Worm (Caenorhabditis elegans) whole organism, mixed stage, embryonic: ENCODE data around the gene sdz-37.

Experiments used
- M03D4.4 ChIP-seq: sonication (generic microtip); optimal IDR thresholded peaks from 2 replicates; lab custom pipeline; 2017; ENCODE audit warnings: mild to moderate bottlenecking, missing genetic modification characterization, missing compliant biosample characterization
- bed-3 ChIP-seq: fragments of 200-800 bp; sonication (Bioruptor generic); optimal IDR thresholded peaks from 3 replicates; lab custom pipeline; 2018; ENCODE audit warnings: mild to moderate bottlenecking, missing genetic modification characterization, moderate library complexity, missing compliant biosample characterization
- blmp-1 ChIP-seq: fragments of 150-350 bp; optimal IDR thresholded peaks from 2 replicates; lab custom pipeline; 2014; ENCODE audit warnings: missing biosample characterization, missing genetic modification characterization
- ceh-39 ChIP-seq: fragments of 150-350 bp; optimal IDR thresholded peaks from 2 replicates; lab custom pipeline; 2014; ENCODE audit warnings: missing biosample characterization, missing genetic modification characterization
- ceh-43 ChIP-seq: fragments of 200-800 bp; sonication (Bioruptor generic); optimal IDR thresholded peaks from 2 replicates; lab custom pipeline; 2018; ENCODE audit warnings: mild to moderate bottlenecking, missing genetic modification characterization, moderate library complexity, missing compliant biosample characterization
- ceh-83 ChIP-seq: fragments of 200-800 bp; sonication (Bioruptor generic); optimal IDR thresholded peaks from 2 replicates; lab custom pipeline; 2018; ENCODE audit warnings: mild to moderate bottlenecking, missing genetic modification characterization, missing compliant biosample characterization
- ces-1 ChIP-seq: fragments of 150-350 bp; optimal IDR thresholded peaks from 2 replicates; lab custom pipeline; 2014; ENCODE audit warnings: missing biosample characterization, missing genetic modification reagents, missing genetic modification characterization
- cnd-1 ChIP-seq: fragments of 200-800 bp; sonication (Bioruptor generic); optimal IDR thresholded peaks from 2 replicates; lab custom pipeline; 2018; ENCODE audit warnings: mild to moderate bottlenecking, missing genetic modification characterization, missing compliant biosample characterization
- drap-1 ChIP-seq: fragments of 200-800 bp; sonication (Bioruptor generic); optimal IDR thresholded peaks from 3 replicates; lab custom pipeline; 2018; ENCODE audit warnings: mild to moderate bottlenecking, missing genetic modification characterization, missing compliant biosample characterization
- elt-1 ChIP-seq: sonication (generic microtip); optimal IDR thresholded peaks from 2 replicates; lab custom pipeline; 2017; ENCODE audit warnings: missing genetic modification characterization, mild to moderate bottlenecking, missing compliant biosample characterization, antibody characterized with exemption, moderate library complexity, borderline replicate concordance; ENCODE audit not compliant: insufficient read depth
- elt-3 ChIP-seq: fragments of 150-350 bp; optimal IDR thresholded peaks from 2 replicates; lab custom pipeline; 2014; ENCODE audit warnings: missing biosample characterization, missing genetic modification characterization
- flh-1 ChIP-seq: fragments of 200-800 bp; sonication (Bioruptor generic); optimal IDR thresholded peaks from 2 replicates; lab custom pipeline; 2018; ENCODE audit warnings: mild to moderate bottlenecking, missing genetic modification characterization, moderate library complexity, missing compliant biosample characterization
- ham-2 ChIP-seq: fragments of 200-800 bp; sonication (Bioruptor generic); optimal IDR thresholded peaks from 2 replicates; lab custom pipeline; 2018; ENCODE audit warnings: mild to moderate bottlenecking, missing genetic modification characterization, missing compliant biosample characterization
- hlh-1 ChIP-seq: fragments of 150-350 bp; optimal IDR thresholded peaks from 2 replicates; lab custom pipeline; 2014; ENCODE audit warnings: missing biosample characterization, missing genetic modification reagents, missing genetic modification characterization
- lin-13 ChIP-seq: fragments of 150-350 bp; optimal IDR thresholded peaks from 2 replicates; lab custom pipeline; 2014; ENCODE audit warnings: missing biosample characterization, missing genetic modification characterization
- lin-32 ChIP-seq: fragments of 200-800 bp; sonication (Bioruptor generic); optimal IDR thresholded peaks from 2 replicates; lab custom pipeline; 2018; ENCODE audit warnings: mild to moderate bottlenecking, missing genetic modification characterization, missing compliant biosample characterization
- lsy-2 ChIP-seq: fragments of 150-350 bp; optimal IDR thresholded peaks from 2 replicates; lab custom pipeline; 2014; ENCODE audit warnings: missing biosample characterization, missing genetic modification characterization
- mab-5 ChIP-seq: fragments of 150-350 bp; optimal IDR thresholded peaks from 2 replicates; lab custom pipeline; 2014; ENCODE audit warnings: missing biosample characterization, missing genetic modification characterization
- mep-1 ChIP-seq: fragments of 150-350 bp; optimal IDR thresholded peaks from 2 replicates; lab custom pipeline; 2017; ENCODE audit warnings: missing biosample characterization, missing genetic modification reagents, missing genetic modification characterization, inconsistent platforms
- mls-2 ChIP-seq: sonication (generic microtip); optimal IDR thresholded peaks from 2 replicates; lab custom pipeline; 2016; ENCODE audit warnings: mild to moderate bottlenecking, missing genetic modification characterization, moderate library complexity, missing compliant biosample characterization
- nhr-12 ChIP-seq: fragments of 150-350 bp; optimal IDR thresholded peaks from 2 replicates; lab custom pipeline; 2014; ENCODE audit warnings: missing biosample characterization, missing genetic modification characterization
- nhr-2 ChIP-seq: fragments of 150-350 bp; optimal IDR thresholded peaks from 2 replicates; lab custom pipeline; 2014; ENCODE audit warnings: missing biosample characterization, missing genetic modification characterization
- nhr-237 ChIP-seq: fragments of 150-350 bp; optimal IDR thresholded peaks from 2 replicates; lab custom pipeline; 2014; ENCODE audit warnings: missing biosample characterization, missing genetic modification characterization
- nhr-28 ChIP-seq: fragments of 150-350 bp; optimal IDR thresholded peaks from 2 replicates; lab custom pipeline; 2014; ENCODE audit warnings: missing biosample characterization, missing genetic modification characterization
- nhr-76 ChIP-seq: sonication (generic microtip); optimal IDR thresholded peaks from 2 replicates; lab custom pipeline; 2017; ENCODE audit warnings: missing biosample characterization, missing genetic modification characterization
- pha-4 ChIP-seq: fragments of 150-350 bp; optimal IDR thresholded peaks from 2 replicates; lab custom pipeline; 2018; ENCODE audit warnings: missing biosample characterization, missing genetic modification reagents, missing genetic modification characterization
- sem-2 ChIP-seq: fragments of 200-800 bp; sonication (Bioruptor generic); optimal IDR thresholded peaks from 2 replicates; lab custom pipeline; 2018; ENCODE audit warnings: mild to moderate bottlenecking, missing genetic modification characterization, missing compliant biosample characterization
- snpc-4 ChIP-seq: fragments of 150-350 bp; optimal IDR thresholded peaks from 2 replicates; lab custom pipeline; 2014; ENCODE audit warnings: missing biosample characterization, missing genetic modification characterization
- sptf-1 ChIP-seq: sonication (generic microtip); optimal IDR thresholded peaks from 2 replicates; lab custom pipeline; 2017; ENCODE audit warnings: mild to moderate bottlenecking, missing genetic modification characterization, moderate library complexity, missing compliant biosample characterization
- tbx-8 ChIP-seq: fragments of 200-800 bp; sonication (Bioruptor generic); optimal IDR thresholded peaks from 2 replicates; lab custom pipeline; 2018; ENCODE audit warnings: mild to moderate bottlenecking, missing genetic modification characterization, moderate library complexity, missing compliant biosample characterization
- unc-120 ChIP-seq: sonication (generic microtip); optimal IDR thresholded peaks from 2 replicates; lab custom pipeline; 2017; ENCODE audit warnings: missing genetic modification characterization, missing compliant biosample characterization; ENCODE audit not compliant: poor library complexity, severe bottlenecking
- unc-39 ChIP-seq: fragments of 150-350 bp; optimal IDR thresholded peaks from 2 replicates; lab custom pipeline; 2014; ENCODE audit warnings: missing biosample characterization, missing genetic modification characterization
- unc-62 ChIP-seq: fragments of 150-350 bp; optimal IDR thresholded peaks from 2 replicates; lab custom pipeline; 2014; ENCODE audit warnings: missing biosample characterization, missing genetic modification reagents, missing genetic modification characterization
- zip-8 ChIP-seq: fragments of 150-350 bp; optimal IDR thresholded peaks from 2 replicates; lab custom pipeline; 2014; ENCODE audit warnings: missing biosample characterization, missing genetic modification characterization
- ztf-11 ChIP-seq: fragments of 150-350 bp; optimal IDR thresholded peaks from 2 replicates; lab custom pipeline; 2014; ENCODE audit warnings: missing biosample characterization, missing genetic modification characterization

sdz-37 gene

ce11 chrII:10501578-10501977, 36.9 kb downstream of the sdz-37 start:
- TF ChIP-seq unc-62 (GFP tag; lab: Kevin White, UChicago) (peak; percentile 57), ham-2 (GFP tag; lab: Kevin White, UChicago) (peak; percentile 27), zip-8 (tag; lab: Kevin White, UChicago) (no peak), ces-1 (GFP tag; lab: Kevin White, UChicago) (peak; percentile 37), snpc-4 (tag; lab: Kevin White, UChicago) (no peak), elt-1 (peak; percentile 65), blmp-1 (peak; percentile 3)

ce11 chrII:10502491-10503063, 37.9 kb downstream of the sdz-37 start, which contains the start of gene myrf-1:
Gene myrf-1 (minus strand): TSS chrII:10502541.
- peak; percentile 48 for TF ChIP-seq M03D4.4
- peak; percentile 94 for TF ChIP-seq ham-2 (GFP tag; lab: Kevin White, UChicago)
- peak; percentile 33 for TF ChIP-seq lsy-2 (tag; lab: Kevin White, UChicago)
- no peak for TF ChIP-seq sem-2 (GFP tag; lab: Kevin White, UChicago)
- TF ChIP-seq elt-3, result no peak
- no peak for TF ChIP-seq elt-1
- peak; percentile 81 for TF ChIP-seq mep-1 (tag; lab: Kevin White, UChicago)
- TF ChIP-seq blmp-1, result no peak
- TF ChIP-seq unc-39 (tag; lab: Kevin White, UChicago), result no peak
- TF ChIP-seq nhr-28 (tag; lab: Kevin White, UChicago), result no peak
- TF ChIP-seq tbx-8, result no peak
- no peak for TF ChIP-seq zip-8 (tag; lab: Kevin White, UChicago)
- peak; percentile 58 for TF ChIP-seq ces-1 (GFP tag; lab: Kevin White, UChicago)
- no peak for TF ChIP-seq nhr-76 (tag; lab: Kevin White, UChicago)
- no peak for TF ChIP-seq snpc-4 (tag; lab: Kevin White, UChicago)
- TF ChIP-seq cnd-1 (tag; lab: Kevin White, UChicago), result peak; percentile 61
- TF ChIP-seq ceh-39 (tag; lab: Kevin White, UChicago), result no peak
- TF ChIP-seq lin-13, result no peak
- TF ChIP-seq unc-62 (GFP tag; lab: Kevin White, UChicago), result peak; percentile 39
- no peak for TF ChIP-seq bed-3
- TF ChIP-seq unc-120, result peak; percentile 73
- TF ChIP-seq sptf-1, result peak; percentile 74
- TF ChIP-seq nhr-237 (tag; lab: Kevin White, UChicago), result no peak
- TF ChIP-seq ceh-43, result no peak
- TF ChIP-seq nhr-2 (tag; lab: Kevin White, UChicago), result peak; percentile 46
- TF ChIP-seq ztf-11 (tag; lab: Kevin White, UChicago), result peak; percentile 76
- TF ChIP-seq lin-32, result no peak
- no peak for TF ChIP-seq mab-5 (tag; lab: Kevin White, UChicago)
- TF ChIP-seq nhr-12 (tag; lab: Kevin White, UChicago), result no peak
- TF ChIP-seq hlh-1, result peak; percentile 33
- TF ChIP-seq ceh-83 (GFP tag; lab: Kevin White, UChicago), result no peak
- TF ChIP-seq pha-4 (tag; lab: Kevin White, UChicago), result peak; percentile 44
- no peak for TF ChIP-seq flh-1 (GFP tag; lab: Kevin White, UChicago)
- peak; percentile 65 for TF ChIP-seq drap-1 (GFP tag; lab: Kevin White, UChicago)
- TF ChIP-seq mls-2 (tag; lab: Kevin White, UChicago), result peak; percentile 68

ce11 chrII:10504729-10505128, 40.1 kb downstream of the sdz-37 start:
- TF ChIP-seq sem-2 (GFP tag; lab: Kevin White, UChicago), result no peak
- no peak for TF ChIP-seq mab-5 (tag; lab: Kevin White, UChicago)
- TF ChIP-seq unc-62 (GFP tag; lab: Kevin White, UChicago), result no peak
- no peak for TF ChIP-seq unc-120
- TF ChIP-seq cnd-1 (tag; lab: Kevin White, UChicago), result peak; percentile 23
- peak; percentile 17 for TF ChIP-seq mep-1 (tag; lab: Kevin White, UChicago)
- TF ChIP-seq nhr-2 (tag; lab: Kevin White, UChicago), result peak; percentile 83

ce11 chrII:10505949-10506348, 41.3 kb downstream of the sdz-37 start:
- TF ChIP-seq unc-39 (tag; lab: Kevin White, UChicago) (no peak), ham-2 (GFP tag; lab: Kevin White, UChicago) (no peak)
